Fruit fly (Drosophila melanogaster): ENCODE measurements around the gene CG18747.

DNA sequence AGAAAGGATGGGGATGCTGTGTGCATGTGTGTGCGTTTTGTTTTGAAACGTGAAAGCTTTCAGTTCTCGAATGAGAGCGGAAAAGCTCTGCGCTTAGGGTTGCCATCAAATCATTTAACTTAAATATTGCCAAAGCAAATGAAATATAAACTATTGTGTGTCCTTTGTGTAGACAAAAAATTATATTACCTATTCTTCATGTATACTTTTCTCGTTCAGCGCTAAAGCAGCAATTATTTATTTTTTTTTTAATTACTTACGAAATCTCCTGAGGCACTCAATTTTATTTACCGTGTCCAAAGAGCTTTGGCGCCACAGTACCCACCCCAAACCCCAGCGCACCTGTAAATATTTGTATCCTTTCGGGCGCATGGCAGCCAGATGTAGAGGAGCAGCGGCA lies 38.3 kb upstream of the CG18747 start:
- TF ChIP-seq CTCF (optimal IDR thresholded peaks at IDR 0.05) (no peak), CG8478 (optimal IDR thresholded peaks at IDR 0.05) (no peak)

Measured in S2 (cell line).